Fruit fly (Drosophila melanogaster) whole organism, adult: ENCODE data around the gene CG15435.
A peak's percentile ranks its signal among the peaks of the same experiment; 100 is the strongest.

Source experiments
- CG11617 ChIP-seq: fragments of 200-800 bp; sonication (Bioruptor generic); optimal IDR thresholded peaks from 2 replicates; lab custom pipeline; 2017; ENCODE audit warnings: mild to moderate bottlenecking, missing biosample characterization, missing genetic modification reagents, missing genetic modification characterization
- CG12768 ChIP-seq: fragments of 200-800 bp; sonication (Bioruptor generic); optimal IDR thresholded peaks from 2 replicates; lab custom pipeline; 2017; ENCODE audit warnings: missing biosample characterization, missing genetic modification characterization, mild to moderate bottlenecking, moderate library complexity, missing genetic modification reagents
- CG14711 ChIP-seq: fragments of 200-800 bp; sonication (Bioruptor generic); optimal IDR thresholded peaks from 2 replicates; lab custom pipeline; 2018; ENCODE audit warnings: missing biosample characterization, mild to moderate bottlenecking, missing genetic modification characterization, moderate library complexity
- CG1620 ChIP-seq: fragments of 200-800 bp; sonication (Bioruptor generic); optimal IDR thresholded peaks from 2 replicates; lab custom pipeline; 2016; ENCODE audit warnings: missing biosample characterization, missing genetic modification characterization
- CG33017 ChIP-seq: fragments of 200-800 bp; sonication (Bioruptor generic); optimal IDR thresholded peaks from 2 replicates; lab custom pipeline; 2018; ENCODE audit warnings: missing biosample characterization, mild to moderate bottlenecking, missing genetic modification characterization, moderate library complexity
- CG5204 ChIP-seq: fragments of 200-800 bp; sonication (Bioruptor generic); optimal IDR thresholded peaks from 2 replicates; lab custom pipeline; 2016; ENCODE audit warnings: missing biosample characterization, missing genetic modification characterization
- CG7045 ChIP-seq: fragments of 200-800 bp; sonication (Bioruptor generic); optimal IDR thresholded peaks from 2 replicates; lab custom pipeline; 2017; ENCODE audit warnings: missing biosample characterization, mild to moderate bottlenecking, missing genetic modification characterization
- CG7101 ChIP-seq: fragments of 200-800 bp; sonication (Bioruptor generic); optimal IDR thresholded peaks from 2 replicates; lab custom pipeline; 2018; ENCODE audit warnings: missing biosample characterization, mild to moderate bottlenecking, missing genetic modification characterization, moderate library complexity
- Clk ChIP-seq: fragments of 200-800 bp; sonication (Bioruptor generic); optimal IDR thresholded peaks from 2 replicates; lab custom pipeline; 2017; ENCODE audit warnings: missing biosample characterization, missing genetic modification characterization
- Crg-1 ChIP-seq: fragments of 200-800 bp; sonication (Bioruptor generic); optimal IDR thresholded peaks from 2 replicates; lab custom pipeline; 2016; ENCODE audit warnings: missing biosample characterization, missing genetic modification characterization
- Hr96 ChIP-seq: fragments of 200-800 bp; sonication (Bioruptor generic); optimal IDR thresholded peaks from 2 replicates; lab custom pipeline; 2016; ENCODE audit warnings: missing biosample characterization, missing genetic modification characterization
- Mnt ChIP-seq: fragments of 200-800 bp; sonication (Bioruptor generic); optimal IDR thresholded peaks from 2 replicates; lab custom pipeline; 2016; ENCODE audit warnings: missing biosample characterization, mild to moderate bottlenecking, missing genetic modification characterization
- bab1 ChIP-seq: fragments of 200-800 bp; sonication (Bioruptor generic); optimal IDR thresholded peaks from 3 replicates; lab custom pipeline; 2019; ENCODE audit warnings: missing biosample characterization, mild to moderate bottlenecking, missing genetic modification characterization, moderate library complexity
- cic ChIP-seq: fragments of 200-800 bp; sonication (Bioruptor generic); optimal IDR thresholded peaks from 2 replicates; lab custom pipeline; 2017; ENCODE audit warnings: missing biosample characterization, mild to moderate bottlenecking, missing genetic modification characterization, moderate library complexity
- cnc ChIP-seq, 2 experiments: fragments of >200 bp; optimal IDR thresholded peaks; 2 replicates each; lab custom pipeline; 2017
- kay ChIP-seq: fragments of 200-800 bp; sonication (Bioruptor generic); peaks from one replicate; lab custom pipeline; 2016; ENCODE audit warnings: missing biosample characterization, missing genetic modification characterization, borderline replicate concordance
- ovo ChIP-seq: fragments of 200-800 bp; sonication (Bioruptor generic); optimal IDR thresholded peaks from 2 replicates; lab custom pipeline; 2016; ENCODE audit warnings: missing biosample characterization, missing genetic modification characterization
- tj ChIP-seq: fragments of 200-800 bp; sonication (Bioruptor generic); optimal IDR thresholded peaks from 3 replicates; lab custom pipeline; 2017; ENCODE audit warnings: missing biosample characterization, mild to moderate bottlenecking, missing genetic modification characterization, moderate library complexity
- toe ChIP-seq: fragments of 200-800 bp; sonication (Bioruptor generic); optimal IDR thresholded peaks from 2 replicates; lab custom pipeline; 2016; ENCODE audit warnings: missing biosample characterization, missing genetic modification characterization

Gene CG15435

dm6 chr2L:4463323-4463722, 3.8 kb downstream of the CG15435 start, which contains the start of the genes CG15443 and Paris:
CG15443 (minus strand) TSS chr2L:4463447.
Paris (plus strand) TSS chr2L:4463611.
- TF ChIP-seq CG1620 (GFP tag; lab: Kevin White, UChicago) (no peak), Crg-1 (GFP tag; lab: Kevin White, UChicago) (peak; percentile 34)

- TF ChIP-seq bab1 (GFP tag; lab: Kevin White, UChicago) (peak; percentile 59), kay (GFP tag; lab: Kevin White, UChicago) (no peak)
These were observed 5.4 kb downstream of the CG15435 start, which contains the start of gene FIG4 for dm6 chr2L:4464946-4465345. FIG4 (plus strand) TSS chr2L:4465174.

dm6 chr2L:4475422-4475821, 15.9 kb downstream of the CG15435 start:
- TF ChIP-seq Crg-1 (GFP tag; lab: Kevin White, UChicago) (no peak), Hr96 (no peak), cic (GFP tag; lab: Kevin White, UChicago) (peak; percentile 21), CG1620 (GFP tag; lab: Kevin White, UChicago) (no peak), CG11617 (GFP tag; lab: Kevin White, UChicago) (peak; percentile 7), CG12768 (peak; percentile 8), CG5204 (GFP tag; lab: Kevin White, UChicago) (no peak)

- no peak for TF ChIP-seq CG5204 (GFP tag; lab: Kevin White, UChicago)
- TF ChIP-seq Mnt (GFP tag; lab: Kevin White, UChicago): peak; percentile 1
These were observed 17.2 kb downstream of the CG15435 start, which contains the start of gene ine for dm6 chr2L:4476672-4477273. ine (minus strand) TSS chr2L:4477022.

- TF ChIP-seq Clk (GFP tag; lab: Kevin White, UChicago) (no peak), CG33017 (no peak), bab1 (GFP tag; lab: Kevin White, UChicago) (no peak), cnc (optimal IDR thresholded peaks at IDR 0.05; lab: Kevin White, UChicago) (no peak), kay (GFP tag; lab: Kevin White, UChicago) (no peak), Hr96 (no peak), Mnt (GFP tag; lab: Kevin White, UChicago) (no peak), cic (GFP tag; lab: Kevin White, UChicago) (no peak), CG5204 (GFP tag; lab: Kevin White, UChicago) (no peak), toe (GFP tag; lab: Kevin White, UChicago) (no peak), ovo (no peak), CG7101 (no peak), CG1620 (GFP tag; lab: Kevin White, UChicago) (no peak), CG7045 (GFP tag; lab: Kevin White, UChicago) (no peak), CG11617 (GFP tag; lab: Kevin White, UChicago) (no peak), tj (GFP tag; lab: Kevin White, UChicago) (no peak), CG14711 (tag; lab: Kevin White, UChicago) (no peak)
These were observed 18.4 kb downstream of the CG15435 start for dm6 chr2L:4477978-4478377.
